Worm (Caenorhabditis elegans): ENCODE data around the gene lec-10.
A peak's percentile ranks its signal among the peaks of the same experiment; 100 is the strongest.

lec-10 gene

ce11 chrV:6496611-6497158 lies 7.8 kb upstream of the lec-10 start, which contains the start of gene dgtr-1:
Gene dgtr-1, plus strand, starts transcription at chrV:6497108.
- TF ChIP-seq gei-8 (GFP tag; optimal IDR thresholded peaks at IDR 0.05) (no peak), lsy-2 (tag; optimal IDR thresholded peaks at IDR 0.05) (peak in 1 of 2 experiments; percentile 51), Y75B8A.6 (GFP tag; IDR thresholded peaks at IDR 0.05) (no peak), snpc-1.2 (GFP tag; IDR thresholded peaks at IDR 0.05) (0 out of 2 replicates have a peak, but pooled peaks have one; percentile 22), nhr-6 (tag; optimal IDR thresholded peaks at IDR 0.05) (no peak), daf-8 (GFP tag; IDR thresholded peaks at IDR 0.05) (no peak), pqm-1 (tag; optimal IDR thresholded peaks at IDR 0.05) (no peak), ctbp-1 (GFP tag; IDR thresholded peaks at IDR 0.05) (no peak), egl-27 (tag; optimal IDR thresholded peaks at IDR 0.05) (no peak), nhr-77 (tag; optimal IDR thresholded peaks at IDR 0.05) (no peak), dmd-6 (GFP tag; IDR thresholded peaks at IDR 0.05) (no peak), Y48G9A.11 (GFP tag; IDR thresholded peaks at IDR 0.05) (no peak), madf-9 (GFP tag; conservative IDR thresholded peaks at IDR 0.05) (no peak), nhr-237 (tag; optimal IDR thresholded peaks at IDR 0.05) (no peak), saeg-2 (GFP tag; IDR thresholded peaks at IDR 0.05) (no peak)

- TF ChIP-seq F26F4.8 (GFP tag; conservative IDR thresholded peaks at IDR 0.05) = no peak
- TF ChIP-seq dmd-9 (GFP tag; IDR thresholded peaks at IDR 0.05) = no peak
- TF ChIP-seq snpc-1.2 (GFP tag; IDR thresholded peaks at IDR 0.05) = no peak
- TF ChIP-seq spr-3 (GFP tag; optimal IDR thresholded peaks at IDR 0.05) = no peak
- TF ChIP-seq nhr-6 (tag; optimal IDR thresholded peaks at IDR 0.05) = no peak
- TF ChIP-seq nhr-76 (tag; optimal IDR thresholded peaks at IDR 0.05) = no peak
- TF ChIP-seq lsy-2 (tag; optimal IDR thresholded peaks at IDR 0.05) = no peak
- no peak for TF ChIP-seq zfp-3 (GFP tag; conservative IDR thresholded peaks at IDR 0.05)
- no peak for TF ChIP-seq php-3 (GFP tag; IDR thresholded peaks at IDR 0.05)
- TF ChIP-seq T20F7.1 (GFP tag; optimal IDR thresholded peaks at IDR 0.05) = no peak
- no peak for TF ChIP-seq ces-1 (GFP tag; optimal IDR thresholded peaks at IDR 0.05)
- peak; percentile 7 for TF ChIP-seq nhr-28 (tag; optimal IDR thresholded peaks at IDR 0.05)
- TF ChIP-seq dve-1 (tag; optimal IDR thresholded peaks at IDR 0.05; ENCODE audit: insufficient read depth) = no peak
- TF ChIP-seq lin-29 (GFP tag; IDR thresholded peaks at IDR 0.05) = no peak
- TF ChIP-seq Y105C5A.15 (GFP tag; IDR thresholded peaks at IDR 0.05) = no peak
- no peak for TF ChIP-seq daf-8 (GFP tag; IDR thresholded peaks at IDR 0.05)
- peak; percentile 2 for TF ChIP-seq hlh-11 (tag; optimal IDR thresholded peaks at IDR 0.05)
- TF ChIP-seq pha-4 (GFP tag; IDR thresholded peaks at IDR 0.05) = no peak
- TF ChIP-seq pha-4 (tag; optimal IDR thresholded peaks at IDR 0.05) = no peak
- no peak for TF ChIP-seq F37D6.2 (tag; optimal IDR thresholded peaks at IDR 0.05)
- TF ChIP-seq dmd-8 (GFP tag; IDR thresholded peaks at IDR 0.05) = no peak
- TF ChIP-seq mdl-1 (tag; optimal IDR thresholded peaks at IDR 0.05) = no peak
- TF ChIP-seq nhr-77 (tag; optimal IDR thresholded peaks at IDR 0.05) = no peak
- no peak for TF ChIP-seq daf-16 (GFP tag; optimal IDR thresholded peaks at IDR 0.05)
- peak; percentile 8 for TF ChIP-seq daf-16 (tag; optimal IDR thresholded peaks at IDR 0.05)
- TF ChIP-seq ctbp-1 (GFP tag; IDR thresholded peaks at IDR 0.05) = no peak
- no peak for TF ChIP-seq nhr-102 (tag; optimal IDR thresholded peaks at IDR 0.05)
- TF ChIP-seq sdz-12 (GFP tag; optimal IDR thresholded peaks at IDR 0.05) = no peak
Observed at ce11 chrV:6495353-6495752, 6.4 kb upstream of the lec-10 start.

ce11 chrV:6493821-6494220 lies 4.9 kb upstream of the lec-10 start, which contains the start of gene cpt-6:
Gene cpt-6, minus strand, starts transcription at chrV:6493921.
- TF ChIP-seq lin-13 (GFP tag; optimal IDR thresholded peaks at IDR 0.05) (no peak), hlh-11 (tag; optimal IDR thresholded peaks at IDR 0.05) (no peak), dmd-8 (GFP tag; IDR thresholded peaks at IDR 0.05) (no peak), pqm-1 (tag; optimal IDR thresholded peaks at IDR 0.05) (no peak), duxl-1 (tag; optimal IDR thresholded peaks at IDR 0.05; ENCODE audit: poor library complexity) (no peak), unc-62 (GFP tag; optimal IDR thresholded peaks at IDR 0.05 in 1 of 2) (no peak), unc-62 (tag; optimal IDR thresholded peaks at IDR 0.05) (no peak), nhr-42 (GFP tag; IDR thresholded peaks at IDR 0.05) (no peak), F44E2.7 (GFP tag; IDR thresholded peaks at IDR 0.05) (no peak), dve-1 (tag; optimal IDR thresholded peaks at IDR 0.05; ENCODE audit: insufficient read depth) (no peak), ceh-32 (tag; optimal IDR thresholded peaks at IDR 0.05; ENCODE audit: poor library complexity) (no peak), nhr-6 (tag; optimal IDR thresholded peaks at IDR 0.05) (no peak), ZK337.2 (GFP tag; IDR thresholded peaks at IDR 0.05) (no peak), ceh-28 (tag; optimal IDR thresholded peaks at IDR 0.05) (no peak)

Data from whole organism, L4 larva.